Fruit fly (Drosophila melanogaster) whole organism, embryonic: Measurements from ENCODE around the gene VhaM9.7-b.
A peak's percentile ranks its signal among the peaks of the same experiment; 100 is the strongest.

Source experiments
- CG11723 ChIP-seq: fragments of 200-800 bp; sonication (Bioruptor generic); optimal IDR thresholded peaks from 2 replicates; lab custom pipeline; 2017; ENCODE audit warnings: missing biosample characterization, mild to moderate bottlenecking, missing genetic modification characterization
- CG12299 ChIP-seq: fragments of 200-800 bp; sonication (Bioruptor generic); optimal IDR thresholded peaks from 2 replicates; lab custom pipeline; 2018; ENCODE audit warnings: missing biosample characterization, mild to moderate bottlenecking, missing genetic modification characterization
- CG14014 ChIP-seq: fragments of 200-800 bp; sonication (Bioruptor generic); IDR thresholded peaks from 2 replicates; pipeline ENCODE4 v1.3.6; 2022; ENCODE audit warnings: missing biosample characterization, missing genetic modification characterization
- CG14050 ChIP-seq: fragments of 200-800 bp; sonication (Bioruptor generic); IDR thresholded peaks from 3 replicates; pipeline ENCODE4 v1.3.6; 2022; ENCODE audit warnings: missing biosample characterization, missing genetic modification characterization
- CG14667 ChIP-seq: fragments of 200-800 bp; sonication (Bioruptor generic); IDR thresholded peaks from 2 replicates; pipeline ENCODE4 v1.3.6; 2022; ENCODE audit warnings: missing biosample characterization, missing genetic modification characterization
- CG1529 ChIP-seq: fragments of 200-800 bp; sonication (Bioruptor generic); optimal IDR thresholded peaks from 3 replicates; lab custom pipeline; 2018; ENCODE audit warnings: missing biosample characterization, missing genetic modification characterization
- CG1647 ChIP-seq: fragments of 200-800 bp; sonication (Bioruptor generic); optimal IDR thresholded peaks from 3 replicates; lab custom pipeline; 2016; ENCODE audit warnings: missing biosample characterization, missing genetic modification characterization
- CG16813 ChIP-seq: fragments of 200-800 bp; sonication (Bioruptor generic); IDR thresholded peaks from 3 replicates; pipeline ENCODE4 v1.3.6; 2022; ENCODE audit warnings: missing biosample characterization, missing genetic modification characterization; ENCODE audit not compliant: partially characterized antibody
- CG17385 ChIP-seq: fragments of 200-800 bp; sonication (Bioruptor generic); optimal IDR thresholded peaks from 3 replicates; lab custom pipeline; 2018; ENCODE audit warnings: missing biosample characterization, mild to moderate bottlenecking, missing genetic modification characterization
- CG17802 ChIP-seq: fragments of 200-800 bp; sonication (Bioruptor generic); optimal IDR thresholded peaks from 2 replicates; lab custom pipeline; 2018; ENCODE audit warnings: missing biosample characterization, mild to moderate bottlenecking, missing genetic modification characterization, moderate library complexity
- CG2120 ChIP-seq: fragments of 200-800 bp; sonication (Bioruptor generic); optimal IDR thresholded peaks from 3 replicates; lab custom pipeline; 2016; ENCODE audit warnings: missing biosample characterization, missing genetic modification characterization
- CG30431 ChIP-seq: fragments of 200-800 bp; sonication (Bioruptor generic); optimal IDR thresholded peaks from 2 replicates; lab custom pipeline; 2017; ENCODE audit warnings: missing biosample characterization, missing genetic modification characterization
- CG31224 ChIP-seq: fragments of 200-800 bp; sonication (Bioruptor generic); IDR thresholded peaks from 2 replicates; pipeline ENCODE4 v1.3.6; 2022; ENCODE audit warnings: missing biosample characterization, missing genetic modification characterization
- CG3163 ChIP-seq: fragments of 200-800 bp; sonication (Bioruptor generic); optimal IDR thresholded peaks from 3 replicates; lab custom pipeline; 2016; ENCODE audit warnings: missing biosample characterization, missing genetic modification characterization
- CG33557 ChIP-seq: fragments of 200-800 bp; sonication (Bioruptor generic); optimal IDR thresholded peaks from 2 replicates; lab custom pipeline; 2019; ENCODE audit warnings: missing biosample characterization, mild to moderate bottlenecking, missing genetic modification characterization, moderate library complexity
- CG34224 ChIP-seq: fragments of 200-800 bp; sonication (Bioruptor generic); IDR thresholded peaks from 3 replicates; pipeline ENCODE4 v1.3.6; 2022; ENCODE audit warnings: missing biosample characterization, missing genetic modification characterization; ENCODE audit not compliant: partially characterized antibody
- CG43689 ChIP-seq: fragments of 200-800 bp; sonication (Bioruptor generic); IDR thresholded peaks from 2 replicates; pipeline ENCODE4 v1.3.6; 2022; ENCODE audit warnings: missing biosample characterization, missing genetic modification characterization
- CG6689 ChIP-seq: fragments of 200-800 bp; sonication (Bioruptor generic); IDR thresholded peaks from 2 replicates; pipeline ENCODE4 v1.3.6; 2022; ENCODE audit warnings: missing biosample characterization, missing genetic modification characterization
- CG6765 ChIP-seq: fragments of 200-800 bp; sonication (Bioruptor generic); optimal IDR thresholded peaks from 3 replicates; lab custom pipeline; 2017; ENCODE audit warnings: missing biosample characterization, mild to moderate bottlenecking, missing genetic modification characterization
- CG7271 ChIP-seq: fragments of 200-800 bp; sonication (Bioruptor generic); optimal IDR thresholded peaks from 2 replicates; lab custom pipeline; 2018; ENCODE audit warnings: missing biosample characterization, mild to moderate bottlenecking, missing genetic modification characterization, moderate library complexity
- CG7839 ChIP-seq: fragments of 200-800 bp; sonication (Bioruptor generic); optimal IDR thresholded peaks from 3 replicates; lab custom pipeline; 2018; ENCODE audit warnings: missing biosample characterization, mild to moderate bottlenecking, missing genetic modification characterization, moderate library complexity
- CG9437 ChIP-seq: fragments of 200-800 bp; sonication (Bioruptor generic); optimal IDR thresholded peaks from 2 replicates; lab custom pipeline; 2018; ENCODE audit warnings: missing biosample characterization, mild to moderate bottlenecking, missing genetic modification characterization
- CG9609 ChIP-seq: fragments of 200-800 bp; sonication (Bioruptor generic); optimal IDR thresholded peaks from 3 replicates; lab custom pipeline; 2016; ENCODE audit warnings: missing biosample characterization, missing genetic modification characterization
- Dfd ChIP-seq, 2 experiments: fragments of >200 bp; optimal IDR thresholded peaks; 2 replicates each; lab custom pipeline; 2017; ENCODE audit warnings: missing biosample characterization in 2 of 2, missing genetic modification characterization in 2 of 2
- Fer2 ChIP-seq: fragments of 200-800 bp; sonication (Bioruptor generic); optimal IDR thresholded peaks from 2 replicates; lab custom pipeline; 2018; ENCODE audit warnings: missing biosample characterization, mild to moderate bottlenecking, missing genetic modification characterization, moderate library complexity
- Gsc ChIP-seq: fragments of 200-800 bp; sonication (Bioruptor generic); IDR thresholded peaks from 2 replicates; pipeline ENCODE4 v1.3.6; 2022; ENCODE audit warnings: missing biosample characterization, missing genetic modification characterization
- Hey ChIP-seq: fragments of 200-800 bp; sonication (Bioruptor generic); optimal IDR thresholded peaks from 3 replicates; lab custom pipeline; 2018; ENCODE audit warnings: missing biosample characterization, mild to moderate bottlenecking, missing genetic modification characterization
- Side ChIP-seq: fragments of 200-800 bp; sonication (Bioruptor generic); optimal IDR thresholded peaks from 2 replicates; lab custom pipeline; 2016; ENCODE audit warnings: missing biosample characterization, missing genetic modification characterization
- Sry-δ ChIP-seq: fragments of 200-800 bp; sonication (Bioruptor generic); optimal IDR thresholded peaks from 2 replicates; lab custom pipeline; 2016; ENCODE audit warnings: missing biosample characterization, missing genetic modification characterization
- Taf1 ChIP-seq: fragments of 200-800 bp; sonication (Bioruptor generic); IDR thresholded peaks from 2 replicates; pipeline ENCODE4 v1.3.6; 2022; ENCODE audit warnings: missing biosample characterization, missing genetic modification characterization
- al ChIP-seq: fragments of 200-800 bp; sonication (Bioruptor generic); IDR thresholded peaks from 2 replicates; pipeline ENCODE4 v1.3.6; 2022; ENCODE audit warnings: missing biosample characterization, missing genetic modification characterization
- bigmax ChIP-seq: fragments of 200-800 bp; sonication (Bioruptor generic); optimal IDR thresholded peaks from 2 replicates; lab custom pipeline; 2018; ENCODE audit warnings: missing biosample characterization, mild to moderate bottlenecking, missing genetic modification characterization
- dimm ChIP-seq: fragments of 200-800 bp; sonication (Bioruptor generic); IDR thresholded peaks from 2 replicates; pipeline ENCODE4 v1.3.6; 2022; ENCODE audit warnings: missing biosample characterization, missing genetic modification characterization
- dm ChIP-seq: fragments of 200-800 bp; sonication (Bioruptor generic); optimal IDR thresholded peaks from 3 replicates; lab custom pipeline; 2016; ENCODE audit warnings: missing biosample characterization, missing genetic modification characterization
- en ChIP-seq: fragments of 200-800 bp; sonication (Bioruptor generic); optimal IDR thresholded peaks from 2 replicates; lab custom pipeline; 2016; ENCODE audit warnings: missing biosample characterization, missing genetic modification characterization
- gem ChIP-seq: fragments of 200-800 bp; sonication (Bioruptor generic); optimal IDR thresholded peaks from 2 replicates; lab custom pipeline; 2019; ENCODE audit warnings: missing biosample characterization, mild to moderate bottlenecking, missing genetic modification characterization, moderate library complexity
- grn ChIP-seq: fragments of 200-800 bp; sonication (Bioruptor generic); optimal IDR thresholded peaks from 3 replicates; lab custom pipeline; 2017; ENCODE audit warnings: missing biosample characterization, missing genetic modification characterization
- her ChIP-seq: fragments of 200-800 bp; sonication (Bioruptor generic); optimal IDR thresholded peaks from 2 replicates; lab custom pipeline; 2016; ENCODE audit warnings: missing biosample characterization, missing genetic modification characterization
- knrl ChIP-seq: fragments of 200-800 bp; sonication (Bioruptor generic); IDR thresholded peaks from 3 replicates; pipeline ENCODE4 v1.3.6; 2022; ENCODE audit warnings: missing biosample characterization, missing genetic modification characterization; ENCODE audit not compliant: partially characterized antibody
- mirr ChIP-seq: fragments of 200-800 bp; sonication (Bioruptor generic); optimal IDR thresholded peaks from 3 replicates; lab custom pipeline; 2018; ENCODE audit warnings: missing biosample characterization, mild to moderate bottlenecking, missing genetic modification characterization
- nau ChIP-seq: fragments of 200-800 bp; sonication (Bioruptor generic); optimal IDR thresholded peaks from 3 replicates; lab custom pipeline; 2017; ENCODE audit warnings: missing biosample characterization, mild to moderate bottlenecking, missing genetic modification characterization, missing genetic modification reagents
- onecut ChIP-seq: fragments of 200-800 bp; sonication (Bioruptor generic); IDR thresholded peaks from 2 replicates; pipeline ENCODE4 v1.3.6; 2022; ENCODE audit warnings: missing biosample characterization, missing genetic modification characterization
- pan ChIP-seq, 4 experiments: fragments of >200 bp in 3 of 4; fragments of 200-800 bp in 1 of 4; sonication (Bioruptor generic) in 1 of 4; optimal IDR thresholded peaks in 3 of 4; IDR thresholded peaks in 1 of 4; 2 replicates each; pipeline versions ENCODE4 v1.3.6 to Lab custom; 2017 to 2022; ENCODE audit warnings: missing biosample characterization in 2 of 4, missing genetic modification characterization in 2 of 4, mixed read lengths in 1 of 4
- pnt ChIP-seq: fragments of 200-800 bp; sonication (Bioruptor generic); optimal IDR thresholded peaks from 3 replicates; lab custom pipeline; 2016; ENCODE audit warnings: missing biosample characterization, missing genetic modification characterization
- sim ChIP-seq: fragments of 200-800 bp; sonication (Bioruptor generic); IDR thresholded peaks from 2 replicates; pipeline ENCODE4 v1.3.6; 2022; ENCODE audit warnings: missing biosample characterization, missing genetic modification characterization
- stwl ChIP-seq: fragments of 200-800 bp; sonication (Bioruptor generic); optimal IDR thresholded peaks from 3 replicates; lab custom pipeline; 2018; ENCODE audit warnings: missing biosample characterization, mild to moderate bottlenecking, missing genetic modification characterization, moderate library complexity
- tap ChIP-seq: fragments of 200-800 bp; optimal IDR thresholded peaks from 3 replicates; lab custom pipeline; 2019; ENCODE audit warnings: missing biosample characterization, mild to moderate bottlenecking, missing genetic modification characterization, moderate library complexity
- tio ChIP-seq: fragments of 200-800 bp; sonication (Bioruptor generic); optimal IDR thresholded peaks from 2 replicates; lab custom pipeline; 2017; ENCODE audit warnings: missing biosample characterization, missing genetic modification characterization, inconsistent platforms
- tll ChIP-seq, 2 experiments: fragments of 200-800 bp in 1 of 2; fragments of >200 bp in 1 of 2; sonication (Bioruptor generic) in 1 of 2; optimal IDR thresholded peaks; 2 replicates each; lab custom pipeline; 2017 to 2019; ENCODE audit warnings: missing biosample characterization in 2 of 2, missing genetic modification characterization in 2 of 2, mild to moderate bottlenecking in 1 of 2, moderate library complexity in 1 of 2
- vvl ChIP-seq: fragments of 200-800 bp; sonication (Bioruptor generic); IDR thresholded peaks from 2 replicates; pipeline ENCODE4 v1.3.6; 2022; ENCODE audit warnings: missing biosample characterization, missing genetic modification characterization

The VhaM9.7-b gene

dm6 chr3L:21516716-21517266, 22.9 kb upstream of the VhaM9.7-b start (continued):
- no peak for TF ChIP-seq tll (GFP tag; optimal IDR thresholded peaks at IDR 0.05; lab: Kevin White, UChicago)
- no peak for TF ChIP-seq CG1529 (GFP tag; lab: Kevin White, UChicago)
- TF ChIP-seq CG33557 (GFP tag; lab: Kevin White, UChicago), result no peak
- no peak for TF ChIP-seq mirr
- peak; percentile 31 for TF ChIP-seq gem (tag; lab: Kevin White, UChicago)
- no peak for TF ChIP-seq sim (GFP tag; lab: Robert Waterston, UW)
- no peak for TF ChIP-seq Gsc
- peak; percentile 17; the same call in 1 of the 2 replicates for TF ChIP-seq CG6689 (GFP tag; lab: Robert Waterston, UW)
- no peak for TF ChIP-seq dimm (GFP tag; lab: Robert Waterston, UW)
- TF ChIP-seq CG43689 (GFP tag; lab: Robert Waterston, UW), result no peak
- peak; percentile 14 for TF ChIP-seq CG9609 (GFP tag; lab: Kevin White, UChicago)
- no peak for TF ChIP-seq Taf1
- TF ChIP-seq nau (GFP tag; lab: Kevin White, UChicago), result no peak
- TF ChIP-seq CG3163 (GFP tag; lab: Kevin White, UChicago), result no peak
- TF ChIP-seq onecut, result no peak
- TF ChIP-seq her (GFP tag; lab: Kevin White, UChicago), result no peak
- TF ChIP-seq bigmax (GFP tag; lab: Kevin White, UChicago), result peak; percentile 100
- TF ChIP-seq grn (GFP tag; lab: Kevin White, UChicago), result no peak
- no peak for TF ChIP-seq CG14667 (GFP tag; lab: Robert Waterston, UW)
- TF ChIP-seq tap (tag; lab: Kevin White, UChicago), result no peak
- peak; percentile 39 for TF ChIP-seq Sry-δ (GFP tag; lab: Kevin White, UChicago)
- TF ChIP-seq CG2120, result peak; percentile 58
- TF ChIP-seq tio (GFP tag; lab: Kevin White, UChicago), result no peak
- peak; percentile 2 for TF ChIP-seq CG12299 (tag; lab: Kevin White, UChicago)
- TF ChIP-seq CG16813 (GFP tag; lab: Robert Waterston, UW), result no peak
- no peak for TF ChIP-seq CG14014 (GFP tag; lab: Robert Waterston, UW)
- no peak for TF ChIP-seq pan (optimal IDR thresholded peaks at IDR 0.05; lab: Kevin White, UChicago)
- no peak for TF ChIP-seq pan (GFP tag; optimal IDR thresholded peaks at IDR 0.05 in 1 of 2, IDR thresholded peaks at IDR 0.05 in 1 of 2)
- TF ChIP-seq CG6765, result no peak
- TF ChIP-seq dm (GFP tag; lab: Kevin White, UChicago), result peak; percentile 43
- TF ChIP-seq CG14050 (GFP tag; lab: Robert Waterston, UW), result no peak
- no peak for TF ChIP-seq CG31224 (GFP tag; lab: Robert Waterston, UW)
- no peak for TF ChIP-seq CG7839 (tag; lab: Kevin White, UChicago)
- TF ChIP-seq stwl (tag; lab: Kevin White, UChicago), result peak; percentile 72
- TF ChIP-seq Side (GFP tag; lab: Kevin White, UChicago), result peak; percentile 35
- TF ChIP-seq CG17802 (tag; lab: Kevin White, UChicago), result peak; percentile 29
- TF ChIP-seq en (GFP tag; lab: Kevin White, UChicago), result no peak
- TF ChIP-seq CG7271, result no peak
- no peak for TF ChIP-seq knrl (GFP tag; lab: Robert Waterston, UW)
- TF ChIP-seq Dfd (GFP tag; optimal IDR thresholded peaks at IDR 0.05; lab: Kevin White, UChicago), result no peak
- peak; percentile 10; the same call in 1 of the 3 replicates for TF ChIP-seq CG34224 (GFP tag; lab: Robert Waterston, UW)
- TF ChIP-seq CG1647 (GFP tag; lab: Kevin White, UChicago), result no peak
- TF ChIP-seq CG9437 (GFP tag; lab: Kevin White, UChicago), result peak; percentile 12
- peak; percentile 42 for TF ChIP-seq vvl (GFP tag; lab: Robert Waterston, UW)
- TF ChIP-seq pnt (GFP tag; lab: Kevin White, UChicago), result no peak
- TF ChIP-seq CG11723 (GFP tag; lab: Kevin White, UChicago), result no peak
- TF ChIP-seq al (GFP tag; lab: Robert Waterston, UW), result no peak
- TF ChIP-seq Fer2 (tag; lab: Kevin White, UChicago), result no peak
- no peak for TF ChIP-seq Hey
- TF ChIP-seq CG17385 (GFP tag; lab: Kevin White, UChicago), result no peak
- TF ChIP-seq CG30431 (GFP tag; lab: Kevin White, UChicago), result no peak
